Fruit fly (Drosophila melanogaster) whole organism, prepupa: ENCODE measurements around the gene Nt5a.

Source experiments
- Blimp-1 ChIP-seq: fragments of 200-800 bp; sonication (Bioruptor generic); optimal IDR thresholded peaks from 3 replicates; lab custom pipeline; 2017; ENCODE audit warnings: missing biosample characterization, missing genetic modification characterization, mild to moderate bottlenecking, moderate library complexity, missing genetic modification reagents
- CG10631 ChIP-seq: fragments of 200-800 bp; sonication (Bioruptor generic); optimal IDR thresholded peaks from 2 replicates; lab custom pipeline; 2016; ENCODE audit warnings: missing biosample characterization, missing genetic modification characterization
- CG10669 ChIP-seq: fragments of 200-800 bp; sonication (Bioruptor generic); optimal IDR thresholded peaks from 3 replicates; lab custom pipeline; 2018; ENCODE audit warnings: missing biosample characterization, mild to moderate bottlenecking, missing genetic modification characterization, moderate library complexity
- CG11294 ChIP-seq: fragments of 200-800 bp; sonication (Bioruptor generic); IDR thresholded peaks from 2 replicates; pipeline ENCODE4 v1.3.6; 2022; ENCODE audit warnings: missing biosample characterization, missing genetic modification characterization
- CG11762 ChIP-seq: fragments of 200-800 bp; sonication (Bioruptor generic); optimal IDR thresholded peaks from 3 replicates; lab custom pipeline; 2016; ENCODE audit warnings: missing biosample characterization, missing genetic modification characterization; ENCODE audit not compliant: insufficient read depth
- CG11902 ChIP-seq: fragments of 200-800 bp; sonication (Bioruptor generic); optimal IDR thresholded peaks from 3 replicates; lab custom pipeline; 2016; ENCODE audit warnings: missing biosample characterization, missing genetic modification characterization
- CG15336 ChIP-seq: fragments of 200-800 bp; sonication (Bioruptor generic); IDR thresholded peaks from 2 replicates; pipeline ENCODE4 v1.3.6; 2022; ENCODE audit warnings: missing biosample characterization, missing genetic modification characterization
- CG1621 ChIP-seq: fragments of 200-800 bp; sonication (Bioruptor generic); optimal IDR thresholded peaks from 3 replicates; lab custom pipeline; 2018; ENCODE audit warnings: missing biosample characterization, mild to moderate bottlenecking, missing genetic modification characterization
- CG16779 ChIP-seq: fragments of 200-800 bp; sonication (Bioruptor generic); optimal IDR thresholded peaks from 3 replicates; lab custom pipeline; 2017; ENCODE audit warnings: missing biosample characterization, mild to moderate bottlenecking, missing genetic modification characterization
- CG3032 ChIP-seq: fragments of 200-800 bp; optimal IDR thresholded peaks from 2 replicates; lab custom pipeline; 2019; ENCODE audit warnings: missing biosample characterization, mild to moderate bottlenecking, missing genetic modification characterization, moderate library complexity
- CG31627 ChIP-seq: fragments of 200-800 bp; sonication (Bioruptor generic); optimal IDR thresholded peaks from 3 replicates; lab custom pipeline; 2016; ENCODE audit warnings: missing biosample characterization, missing genetic modification characterization
- CG32006 ChIP-seq: fragments of 200-800 bp; sonication (Bioruptor generic); optimal IDR thresholded peaks from 3 replicates; lab custom pipeline; 2017; ENCODE audit warnings: missing biosample characterization, mild to moderate bottlenecking, missing genetic modification characterization
- CG34406 ChIP-seq: fragments of 200-800 bp; sonication (Bioruptor generic); optimal IDR thresholded peaks from 3 replicates; lab custom pipeline; 2016; ENCODE audit warnings: missing biosample characterization, missing genetic modification characterization
- CG3919 ChIP-seq: fragments of 200-800 bp; sonication (Bioruptor generic); optimal IDR thresholded peaks from 3 replicates; lab custom pipeline; 2016; ENCODE audit warnings: missing biosample characterization, missing genetic modification characterization
- CG4318 ChIP-seq: fragments of 200-800 bp; sonication (Bioruptor generic); optimal IDR thresholded peaks from 3 replicates; lab custom pipeline; 2017; ENCODE audit warnings: missing biosample characterization, mild to moderate bottlenecking, missing genetic modification characterization
- CG6163 ChIP-seq: fragments of 200-800 bp; sonication (Bioruptor generic); IDR thresholded peaks from 3 replicates; pipeline ENCODE4 v1.3.6; 2022; ENCODE audit warnings: missing biosample characterization, missing genetic modification characterization
- CG6276 ChIP-seq: fragments of 200-800 bp; sonication (Bioruptor generic); optimal IDR thresholded peaks from 2 replicates; lab custom pipeline; 2017; ENCODE audit warnings: missing biosample characterization, mild to moderate bottlenecking, missing genetic modification characterization
- CG6854 ChIP-seq: fragments of 200-800 bp; sonication (Bioruptor generic); optimal IDR thresholded peaks from 2 replicates; lab custom pipeline; 2017; ENCODE audit warnings: missing biosample characterization, mild to moderate bottlenecking, missing genetic modification characterization
- CG7368 ChIP-seq: fragments of 200-800 bp; sonication (Bioruptor generic); optimal IDR thresholded peaks from 3 replicates; lab custom pipeline; 2016; ENCODE audit warnings: missing biosample characterization, missing genetic modification characterization
- CG8119 ChIP-seq: fragments of 200-800 bp; sonication (Bioruptor generic); IDR thresholded peaks from 3 replicates; pipeline ENCODE4 v1.3.6; 2022; ENCODE audit warnings: missing biosample characterization, missing genetic modification characterization
- CG9139 ChIP-seq: fragments of 200-800 bp; sonication (Bioruptor generic); optimal IDR thresholded peaks from 3 replicates; lab custom pipeline; 2017; ENCODE audit warnings: missing biosample characterization, mild to moderate bottlenecking, missing genetic modification characterization
- Eip75B ChIP-seq: fragments of 200-800 bp; sonication (Bioruptor generic); optimal IDR thresholded peaks from 3 replicates; lab custom pipeline; 2016; ENCODE audit warnings: missing biosample characterization, missing genetic modification characterization
- Eip78C ChIP-seq: fragments of 200-800 bp; sonication (Bioruptor generic); peaks from one replicate; lab custom pipeline; 2016; ENCODE audit warnings: missing biosample characterization, missing genetic modification characterization
- Eip93F ChIP-seq: fragments of 200-800 bp; sonication (Bioruptor generic); optimal IDR thresholded peaks from 2 replicates; lab custom pipeline; 2016; ENCODE audit warnings: missing biosample characterization, mild to moderate bottlenecking, missing genetic modification characterization
- Ets21C ChIP-seq: fragments of 200-800 bp; sonication (Bioruptor generic); optimal IDR thresholded peaks from 3 replicates; lab custom pipeline; 2016; ENCODE audit warnings: missing biosample characterization, missing genetic modification characterization
- Ets96B ChIP-seq: fragments of 200-800 bp; optimal IDR thresholded peaks from 2 replicates; lab custom pipeline; 2019; ENCODE audit warnings: missing biosample characterization, mild to moderate bottlenecking, missing genetic modification characterization, moderate library complexity
- Gug ChIP-seq: fragments of 200-800 bp; sonication (Bioruptor generic); IDR thresholded peaks from 2 replicates; pipeline ENCODE4 v1.3.6; 2022; ENCODE audit warnings: missing biosample characterization, missing genetic modification characterization
- Hr38 ChIP-seq: sonication (Bioruptor generic); optimal IDR thresholded peaks from 2 replicates; lab custom pipeline; 2016; ENCODE audit warnings: missing biosample characterization, missing genetic modification characterization
- Hr39 ChIP-seq: fragments of 200-800 bp; sonication (Bioruptor generic); optimal IDR thresholded peaks from 2 replicates; lab custom pipeline; 2016; ENCODE audit warnings: missing biosample characterization, missing genetic modification characterization
- Hr4 ChIP-seq: fragments of 200-800 bp; sonication (Bioruptor generic); optimal IDR thresholded peaks from 3 replicates; lab custom pipeline; 2016; ENCODE audit warnings: missing biosample characterization, missing genetic modification characterization
- Lpt ChIP-seq: fragments of 200-800 bp; sonication (Bioruptor generic); optimal IDR thresholded peaks from 3 replicates; lab custom pipeline; 2016; ENCODE audit warnings: missing biosample characterization, missing genetic modification characterization
- Met ChIP-seq: fragments of 200-800 bp; sonication (Bioruptor generic); optimal IDR thresholded peaks from 3 replicates; lab custom pipeline; 2016; ENCODE audit warnings: missing biosample characterization, missing genetic modification characterization
- OdsH ChIP-seq: fragments of 200-800 bp; sonication (Bioruptor generic); optimal IDR thresholded peaks from 3 replicates; lab custom pipeline; 2016; ENCODE audit warnings: missing biosample characterization, missing genetic modification characterization
- Smox ChIP-seq: fragments of 200-800 bp; sonication (Bioruptor generic); optimal IDR thresholded peaks from 3 replicates; lab custom pipeline; 2016; ENCODE audit warnings: missing biosample characterization, missing genetic modification characterization
- Sox14 ChIP-seq: fragments of 200-800 bp; sonication (Bioruptor generic); optimal IDR thresholded peaks from 3 replicates; lab custom pipeline; 2016; ENCODE audit warnings: missing biosample characterization, missing genetic modification characterization
- Sox15 ChIP-seq: fragments of 200-800 bp; sonication (Bioruptor generic); optimal IDR thresholded peaks from 3 replicates; lab custom pipeline; 2016; ENCODE audit warnings: missing biosample characterization, missing genetic modification characterization
- achi ChIP-seq: fragments of 200-800 bp; sonication (Bioruptor generic); optimal IDR thresholded peaks from 3 replicates; lab custom pipeline; 2016; ENCODE audit warnings: missing biosample characterization, missing genetic modification characterization
- acj6 ChIP-seq: fragments of 200-800 bp; sonication (Bioruptor generic); optimal IDR thresholded peaks from 3 replicates; lab custom pipeline; 2016; ENCODE audit warnings: missing biosample characterization, missing genetic modification characterization
- cyc ChIP-seq: fragments of 200-800 bp; sonication (Bioruptor generic); optimal IDR thresholded peaks from 3 replicates; lab custom pipeline; 2016; ENCODE audit warnings: missing biosample characterization, missing genetic modification characterization
- dac ChIP-seq: fragments of 200-800 bp; sonication (Bioruptor generic); optimal IDR thresholded peaks from 2 replicates; lab custom pipeline; 2017; ENCODE audit warnings: missing biosample characterization, mild to moderate bottlenecking, missing genetic modification characterization
- eg ChIP-seq: fragments of 200-800 bp; sonication (Bioruptor generic); IDR thresholded peaks from 3 replicates; pipeline ENCODE4 v1.3.6; 2022; ENCODE audit warnings: missing biosample characterization, missing genetic modification characterization
- esn ChIP-seq: fragments of 200-800 bp; sonication (Bioruptor generic); optimal IDR thresholded peaks from 2 replicates; lab custom pipeline; 2016; ENCODE audit warnings: missing biosample characterization, mild to moderate bottlenecking, missing genetic modification characterization, moderate library complexity
- fd59A ChIP-seq: fragments of 200-800 bp; sonication (Bioruptor generic); optimal IDR thresholded peaks from 2 replicates; lab custom pipeline; 2017; ENCODE audit warnings: missing biosample characterization, mild to moderate bottlenecking, missing genetic modification characterization, missing genetic modification reagents
- fd85E ChIP-seq: fragments of 200-800 bp; sonication (Bioruptor generic); optimal IDR thresholded peaks from 3 replicates; lab custom pipeline; 2016; ENCODE audit warnings: missing biosample characterization, missing genetic modification characterization
- lz ChIP-seq: fragments of 200-800 bp; sonication (Bioruptor generic); optimal IDR thresholded peaks from 3 replicates; lab custom pipeline; 2016; ENCODE audit warnings: missing biosample characterization, missing genetic modification characterization
- net ChIP-seq: fragments of 200-800 bp; sonication (Bioruptor generic); optimal IDR thresholded peaks from 3 replicates; lab custom pipeline; 2016; ENCODE audit warnings: missing biosample characterization, missing genetic modification characterization
- pdm3 ChIP-seq: fragments of 200-800 bp; sonication (Bioruptor generic); optimal IDR thresholded peaks from 3 replicates; lab custom pipeline; 2016; ENCODE audit warnings: missing biosample characterization, missing genetic modification characterization
- spab ChIP-seq: fragments of 200-800 bp; sonication (Bioruptor generic); optimal IDR thresholded peaks from 2 replicates; lab custom pipeline; 2017; ENCODE audit warnings: missing biosample characterization, mild to moderate bottlenecking, missing genetic modification characterization, missing genetic modification reagents
- ss ChIP-seq, 2 experiments: fragments of 200-800 bp; sonication (Bioruptor generic); optimal IDR thresholded peaks; 2 replicates in 1 of 2; 3 replicates in 1 of 2; lab custom pipeline; 2017 to 2018; ENCODE audit warnings: mild to moderate bottlenecking in 2 of 2, missing biosample characterization in 2 of 2, missing genetic modification characterization in 2 of 2, moderate library complexity in 1 of 2
- svp ChIP-seq: fragments of 200-800 bp; sonication (Bioruptor generic); peaks from one replicate; lab custom pipeline; 2016; ENCODE audit warnings: missing biosample characterization, missing genetic modification characterization
- topi ChIP-seq: fragments of 200-800 bp; sonication (Bioruptor generic); optimal IDR thresholded peaks from 3 replicates; lab custom pipeline; 2016; ENCODE audit warnings: missing biosample characterization, missing genetic modification characterization
- vri ChIP-seq: fragments of 200-800 bp; sonication (Bioruptor generic); optimal IDR thresholded peaks from 3 replicates; lab custom pipeline; 2016; ENCODE audit warnings: missing biosample characterization, mild to moderate bottlenecking, missing genetic modification characterization

Gene Nt5a

DNA sequence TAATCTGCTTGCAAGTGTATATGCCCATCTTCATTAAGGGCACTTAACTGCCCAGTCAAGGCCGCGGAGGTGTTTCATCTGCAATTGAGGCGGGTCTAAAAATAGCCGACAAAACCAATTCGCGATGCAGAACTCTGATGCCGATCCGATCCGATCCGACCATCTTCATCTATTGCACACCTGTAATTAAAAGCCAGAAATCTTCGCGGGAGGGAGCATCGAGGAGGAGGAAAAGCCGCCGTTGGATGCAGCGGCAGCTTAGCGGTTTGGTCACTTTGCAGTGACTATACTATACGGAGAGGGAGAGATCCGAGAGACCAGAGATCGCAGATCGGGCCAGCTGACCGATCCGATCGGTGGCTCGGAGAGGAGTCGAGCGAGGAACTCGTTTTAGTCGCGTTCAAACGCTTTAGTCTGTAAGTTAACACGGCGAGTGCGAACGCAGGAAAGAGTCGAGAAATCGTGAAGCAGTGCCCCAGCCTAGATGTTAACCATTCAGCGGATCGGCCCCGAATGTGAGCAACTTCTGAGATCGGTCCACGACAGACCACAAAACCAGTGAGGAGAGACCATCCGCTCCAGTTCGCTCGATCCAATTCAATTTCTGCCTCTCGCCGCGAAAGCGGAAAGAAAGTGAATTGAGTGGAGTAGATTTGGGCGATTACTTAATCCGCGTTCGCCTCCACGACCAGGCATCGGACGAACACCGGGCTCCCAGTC is 51.0 kb downstream of the Nt5a start, which contains the start of gene tfc:
TSS of gene tfc (plus strand) at position 389 of the 720 bp plus-strand sequence.
- no peak for TF ChIP-seq Ets21C (GFP tag; lab: Kevin White, UChicago)
- no peak for TF ChIP-seq Met (GFP tag; lab: Kevin White, UChicago)
- TF ChIP-seq Lpt (GFP tag; lab: Kevin White, UChicago): no peak
- no peak for TF ChIP-seq CG4318
- no peak for TF ChIP-seq topi (GFP tag; lab: Kevin White, UChicago)
- no peak for TF ChIP-seq CG9139 (GFP tag; lab: Kevin White, UChicago)
- no peak for TF ChIP-seq lz
- no peak for TF ChIP-seq Hr38 (GFP tag; lab: Kevin White, UChicago)
- TF ChIP-seq Eip78C (GFP tag; lab: Kevin White, UChicago): peak; percentile 72
- TF ChIP-seq Sox15: no peak
- no peak for TF ChIP-seq CG16779 (tag; lab: Kevin White, UChicago)
- no peak for TF ChIP-seq CG11762
- no peak for TF ChIP-seq pdm3 (GFP tag; lab: Kevin White, UChicago)
- no peak for TF ChIP-seq svp (GFP tag; lab: Kevin White, UChicago)
- TF ChIP-seq dac (GFP tag; lab: Kevin White, UChicago): no peak
- TF ChIP-seq CG3919 (GFP tag; lab: Kevin White, UChicago): peak; percentile 23
- TF ChIP-seq OdsH (GFP tag; lab: Kevin White, UChicago): no peak
- TF ChIP-seq fd59A (GFP tag; lab: Kevin White, UChicago): no peak
- TF ChIP-seq CG3032 (tag; lab: Kevin White, UChicago): no peak
- TF ChIP-seq fd85E (GFP tag; lab: Kevin White, UChicago): no peak
- no peak for TF ChIP-seq Hr39 (GFP tag; lab: Kevin White, UChicago)
- peak in 1 of 2 experiments; percentile 28 for TF ChIP-seq ss (GFP tag; optimal IDR thresholded peaks at IDR 0.05; lab: Kevin White, UChicago)
- peak; percentile 52; the same call in 2 of the 3 replicates for TF ChIP-seq eg (GFP tag; lab: Robert Waterston, UW)
- no peak for TF ChIP-seq CG7368 (GFP tag; lab: Kevin White, UChicago)
- peak; percentile 10 for TF ChIP-seq CG6276 (GFP tag; lab: Kevin White, UChicago)
- no peak for TF ChIP-seq Smox (GFP tag; lab: Kevin White, UChicago)
- peak; percentile 37; the same call in 2 of the 3 replicates for TF ChIP-seq CG8119 (GFP tag; lab: Robert Waterston, UW)
- no peak for TF ChIP-seq CG11902
- TF ChIP-seq achi (GFP tag; lab: Kevin White, UChicago): peak; percentile 13
- TF ChIP-seq Eip75B (GFP tag; lab: Kevin White, UChicago): no peak
- TF ChIP-seq acj6 (GFP tag; lab: Kevin White, UChicago): no peak
- no peak for TF ChIP-seq Ets96B (tag; lab: Kevin White, UChicago)
- TF ChIP-seq net (GFP tag; lab: Kevin White, UChicago): peak; percentile 16
- peak; percentile 64 for TF ChIP-seq CG6854 (GFP tag; lab: Kevin White, UChicago)
- TF ChIP-seq CG11294 (GFP tag; lab: Robert Waterston, UW): no peak
- peak; percentile 72 for TF ChIP-seq vri (GFP tag; lab: Kevin White, UChicago)
- no peak for TF ChIP-seq Eip93F (GFP tag; lab: Kevin White, UChicago)
- TF ChIP-seq CG32006 (GFP tag; lab: Kevin White, UChicago): no peak
- no peak for TF ChIP-seq spab
- TF ChIP-seq cyc (GFP tag; lab: Kevin White, UChicago): no peak
- no peak for TF ChIP-seq Gug (GFP tag; lab: Robert Waterston, UW)
- TF ChIP-seq esn (GFP tag; lab: Kevin White, UChicago): no peak
- peak; percentile 94 for TF ChIP-seq Blimp-1 (GFP tag; lab: Kevin White, UChicago)
- TF ChIP-seq CG31627: no peak
- peak; percentile 23; the same call in 1 of the 2 replicates for TF ChIP-seq CG15336
- TF ChIP-seq CG34406 (GFP tag; lab: Kevin White, UChicago): no peak
- TF ChIP-seq Sox14 (GFP tag; lab: Kevin White, UChicago): no peak
- TF ChIP-seq CG10669 (GFP tag; lab: Kevin White, UChicago): no peak
- TF ChIP-seq CG6163: no peak; the same call in 1 of the 3 replicates
- TF ChIP-seq Hr4 (GFP tag; lab: Kevin White, UChicago): no peak
- peak; percentile 19 for TF ChIP-seq CG1621 (tag; lab: Kevin White, UChicago)
- no peak for TF ChIP-seq CG10631 (GFP tag; lab: Kevin White, UChicago)
